Worm (Caenorhabditis elegans) whole organism, late embryonic: ENCODE results near the gene C16A3.2.

Experiments
- ceh-14 ChIP-seq: sonication (generic microtip); optimal IDR thresholded peaks from 2 replicates; lab custom pipeline; 2016; ENCODE audit warnings: missing genotype, missing genetic modification characterization, missing compliant biosample characterization
- ceh-9 ChIP-seq: sonication (generic microtip); optimal IDR thresholded peaks from 2 replicates; lab custom pipeline; 2016; ENCODE audit warnings: mild to moderate bottlenecking, missing genetic modification characterization, inconsistent platforms, missing compliant biosample characterization
- dmd-4 ChIP-seq: sonication (generic microtip); optimal IDR thresholded peaks from 2 replicates; lab custom pipeline; 2016; ENCODE audit warnings: borderline replicate concordance, missing genetic modification characterization, missing compliant biosample characterization
- fkh-10 ChIP-seq: fragments of 150-350 bp; optimal IDR thresholded peaks from 2 replicates; lab custom pipeline; 2014; ENCODE audit warnings: missing biosample characterization, missing genetic modification reagents, missing genetic modification characterization
- unc-86 ChIP-seq: sonication (generic microtip); optimal IDR thresholded peaks from 2 replicates; lab custom pipeline; 2016; ENCODE audit warnings: missing genetic modification characterization, missing compliant biosample characterization

ce11 chrIII:6420201-6420600, 30.6 kb downstream of the C16A3.2 start:
- no peak for TF ChIP-seq dmd-4 (tag; lab: Kevin White, UChicago)
- no peak for TF ChIP-seq unc-86
- TF ChIP-seq ceh-9 (tag; lab: Kevin White, UChicago): no peak
- TF ChIP-seq fkh-10 (GFP tag; lab: Kevin White, UChicago): no peak
- no peak for TF ChIP-seq ceh-14
